Worm (Caenorhabditis elegans) whole organism, L1 larva: Measurements from ENCODE around the gene T25E4.2.

Experiments used
- C16A3.4 ChIP-seq: fragments of 150-350 bp; optimal IDR thresholded peaks from 2 replicates; lab custom pipeline; 2014; ENCODE audit warnings: missing biosample characterization, missing genetic modification characterization
- Y116A8C.19 ChIP-seq: sonication (generic microtip); optimal IDR thresholded peaks from 2 replicates; lab custom pipeline; 2016; ENCODE audit warnings: missing compliant biosample characterization, missing genetic modification characterization, borderline replicate concordance
- aha-1 ChIP-seq: fragments of 150-350 bp; optimal IDR thresholded peaks from 2 replicates; lab custom pipeline; 2014; ENCODE audit warnings: missing biosample characterization, missing genetic modification characterization
- aly-2 ChIP-seq: fragments of 150-350 bp; optimal IDR thresholded peaks from 2 replicates; lab custom pipeline; 2014; ENCODE audit warnings: missing biosample characterization, missing genetic modification characterization
- ama-1 ChIP-seq: fragments of 150-350 bp; optimal IDR thresholded peaks from 2 replicates; lab custom pipeline; 2014
- blmp-1 ChIP-seq: fragments of 150-350 bp; optimal IDR thresholded peaks from 2 replicates; lab custom pipeline; 2014; ENCODE audit warnings: missing biosample characterization, missing genetic modification characterization
- ceh-63 ChIP-seq: fragments of 200-800 bp; sonication (Bioruptor generic); optimal IDR thresholded peaks from 2 replicates; lab custom pipeline; 2018; ENCODE audit warnings: mild to moderate bottlenecking, missing genetic modification characterization, missing compliant biosample characterization
- ceh-8 ChIP-seq: fragments of 200-800 bp; sonication (Bioruptor generic); optimal IDR thresholded peaks from 2 replicates; lab custom pipeline; 2018; ENCODE audit warnings: mild to moderate bottlenecking, missing genetic modification characterization, moderate library complexity, missing compliant biosample characterization
- ceh-82 ChIP-seq, 3 experiments: fragments of 150-350 bp in 1 of 3; sonication (generic microtip) in 2 of 3; optimal IDR thresholded peaks; 2 replicates each; lab custom pipeline; 2014 to 2017; ENCODE audit warnings: missing biosample characterization in 3 of 3, missing genetic modification characterization in 3 of 3
- ceh-88 ChIP-seq: fragments of 200-800 bp; sonication (Bioruptor generic); IDR thresholded peaks from 2 replicates; pipeline ENCODE4 v1.3.6; 2022; ENCODE audit warnings: missing genetic modification characterization, missing compliant biosample characterization
- dpl-1 ChIP-seq, 3 experiments: fragments of 150-350 bp in 2 of 3; sonication (generic microtip) in 1 of 3; optimal IDR thresholded peaks; 2 replicates each; lab custom pipeline; 2014 to 2017; ENCODE audit warnings: missing biosample characterization in 3 of 3, missing genetic modification characterization in 3 of 3, missing genetic modification reagents in 3 of 3
- dsc-1 ChIP-seq: sonication (generic microtip); optimal IDR thresholded peaks from 2 replicates; lab custom pipeline; 2016; ENCODE audit warnings: mild to moderate bottlenecking, missing genetic modification characterization, missing compliant biosample characterization
- efl-1 ChIP-seq, 4 experiments: fragments of 150-350 bp; optimal IDR thresholded peaks in 3 of 4; peaks in 1 of 4; 1 replicate in 1 of 4; 2 replicates in 3 of 4; lab custom pipeline; 2014; ENCODE audit warnings: missing biosample characterization in 2 of 4, missing genetic modification characterization in 2 of 4, missing genetic modification reagents in 2 of 4
- egl-27 ChIP-seq, 2 experiments: fragments of 150-350 bp in 1 of 2; sonication (generic microtip); optimal IDR thresholded peaks; 3 replicates each; lab custom pipeline; 2017 to 2018; ENCODE audit warnings: missing biosample characterization in 2 of 2, missing genetic modification characterization in 2 of 2, missing genetic modification reagents in 2 of 2
- elt-3 ChIP-seq, 6 experiments: fragments of 150-350 bp in 1 of 6; sonication (generic microtip); optimal IDR thresholded peaks; 2 replicates each; lab custom pipeline; 2017 to 2018; ENCODE audit warnings: missing biosample characterization in 6 of 6, missing genetic modification characterization in 6 of 6, inconsistent platforms in 1 of 6
- fkh-8 ChIP-seq: sonication (generic microtip); optimal IDR thresholded peaks from 2 replicates; lab custom pipeline; 2016; ENCODE audit warnings: mild to moderate bottlenecking, missing genetic modification characterization, missing compliant biosample characterization
- fos-1 ChIP-seq: fragments of 150-350 bp; optimal IDR thresholded peaks from 2 replicates; lab custom pipeline; 2014; ENCODE audit warnings: missing biosample characterization, missing genetic modification characterization
- jun-1 ChIP-seq: fragments of 150-350 bp; optimal IDR thresholded peaks from 2 replicates; lab custom pipeline; 2014; ENCODE audit warnings: missing biosample characterization, missing genetic modification reagents, missing genetic modification characterization
- lin-13 ChIP-seq: fragments of 150-350 bp; optimal IDR thresholded peaks from 2 replicates; lab custom pipeline; 2014; ENCODE audit warnings: missing biosample characterization, missing genetic modification reagents, missing genetic modification characterization
- lin-15B ChIP-seq: fragments of 150-350 bp; sonication (generic microtip); optimal IDR thresholded peaks from 3 replicates; lab custom pipeline; 2014; ENCODE audit warnings: missing biosample characterization, missing genetic modification characterization
- lin-35 ChIP-seq, 2 experiments: fragments of 150-350 bp; optimal IDR thresholded peaks; 2 replicates each; lab custom pipeline; 2014; ENCODE audit warnings: missing biosample characterization in 2 of 2, missing genetic modification characterization in 2 of 2, missing genetic modification reagents in 2 of 2
- mab-9 ChIP-seq: fragments of 200-800 bp; sonication (Bioruptor generic); IDR thresholded peaks from 2 replicates; pipeline ENCODE4 v1.3.6; 2022; ENCODE audit warnings: missing genetic modification reagents, missing genetic modification characterization, missing compliant biosample characterization
- mdl-1 ChIP-seq, 2 experiments: fragments of 150-350 bp; optimal IDR thresholded peaks; 2 replicates each; lab custom pipeline; 2014 to 2017; ENCODE audit warnings: missing biosample characterization in 2 of 2, missing genetic modification characterization in 2 of 2, inconsistent platforms in 1 of 2
- mep-1 ChIP-seq: fragments of 150-350 bp; optimal IDR thresholded peaks from 2 replicates; lab custom pipeline; 2014; ENCODE audit warnings: missing biosample characterization, missing genetic modification characterization
- nhr-19 ChIP-seq: fragments of 200-800 bp; sonication (Bioruptor generic); conservative IDR thresholded peaks from 2 replicates; pipeline ENCODE4 v1.3.6; 2022; ENCODE audit warnings: missing genetic modification characterization, missing compliant biosample characterization
- nhr-20 ChIP-seq: sonication (generic microtip); optimal IDR thresholded peaks from 2 replicates; lab custom pipeline; 2016; ENCODE audit warnings: mild to moderate bottlenecking, missing genetic modification characterization, missing compliant biosample characterization
- nhr-28 ChIP-seq: fragments of 150-350 bp; optimal IDR thresholded peaks from 2 replicates; lab custom pipeline; 2014; ENCODE audit warnings: missing biosample characterization, missing genetic modification characterization
- nhr-76 ChIP-seq: sonication (generic microtip); optimal IDR thresholded peaks from 2 replicates; lab custom pipeline; 2017; ENCODE audit warnings: missing biosample characterization, missing genetic modification characterization
- nhr-77 ChIP-seq: fragments of 150-350 bp; optimal IDR thresholded peaks from 2 replicates; lab custom pipeline; 2014; ENCODE audit warnings: missing biosample characterization, missing genetic modification characterization
- nhr-85 ChIP-seq: sonication (generic microtip); peaks from one replicate; lab custom pipeline; 2016; ENCODE audit warnings: missing genetic modification characterization, inconsistent platforms, missing compliant biosample characterization
- pag-3 ChIP-seq: sonication (generic microtip); optimal IDR thresholded peaks from 2 replicates; lab custom pipeline; 2017; ENCODE audit warnings: missing genetic modification characterization, mild to moderate bottlenecking, missing compliant biosample characterization, antibody characterized with exemption, borderline replicate concordance; ENCODE audit not compliant: insufficient read depth
- pqm-1 ChIP-seq: sonication (generic microtip); optimal IDR thresholded peaks from 3 replicates; lab custom pipeline; 2017; ENCODE audit warnings: missing biosample characterization, missing genetic modification characterization
- snpc-4 ChIP-seq: fragments of 150-350 bp; optimal IDR thresholded peaks from 2 replicates; lab custom pipeline; 2014; ENCODE audit warnings: missing biosample characterization, missing genetic modification characterization
- snu-23 ChIP-seq: sonication (generic microtip); optimal IDR thresholded peaks from 2 replicates; lab custom pipeline; 2016; ENCODE audit warnings: missing genetic modification characterization, missing compliant biosample characterization
- sox-4 ChIP-seq: sonication (generic microtip); optimal IDR thresholded peaks from 2 replicates; lab custom pipeline; 2016; ENCODE audit warnings: missing genetic modification characterization, missing compliant biosample characterization
- tbx-2 ChIP-seq: sonication (generic microtip); optimal IDR thresholded peaks from 2 replicates; lab custom pipeline; 2016; ENCODE audit warnings: missing genetic modification characterization, missing compliant biosample characterization
- tlp-1 ChIP-seq: fragments of 150-350 bp; optimal IDR thresholded peaks from 2 replicates; lab custom pipeline; 2014; ENCODE audit warnings: missing biosample characterization, missing genetic modification characterization
- unc-130 ChIP-seq: fragments of 150-350 bp; optimal IDR thresholded peaks from 2 replicates; lab custom pipeline; 2017; ENCODE audit warnings: missing biosample characterization, missing genetic modification characterization, inconsistent platforms
- unc-86 ChIP-seq: sonication (generic microtip); optimal IDR thresholded peaks from 2 replicates; lab custom pipeline; 2016; ENCODE audit warnings: missing genetic modification characterization, missing compliant biosample characterization
- zag-1 ChIP-seq: fragments of 150-350 bp; optimal IDR thresholded peaks from 2 replicates; lab custom pipeline; 2014; ENCODE audit warnings: missing biosample characterization, missing genetic modification characterization
- ztf-11 ChIP-seq, 2 experiments: sonication (generic microtip); optimal IDR thresholded peaks; 2 replicates each; lab custom pipeline; 2016 to 2017; ENCODE audit warnings: missing genetic modification characterization in 2 of 2, missing biosample characterization in 1 of 2, missing compliant biosample characterization in 1 of 2

Gene T25E4.2

DNA sequence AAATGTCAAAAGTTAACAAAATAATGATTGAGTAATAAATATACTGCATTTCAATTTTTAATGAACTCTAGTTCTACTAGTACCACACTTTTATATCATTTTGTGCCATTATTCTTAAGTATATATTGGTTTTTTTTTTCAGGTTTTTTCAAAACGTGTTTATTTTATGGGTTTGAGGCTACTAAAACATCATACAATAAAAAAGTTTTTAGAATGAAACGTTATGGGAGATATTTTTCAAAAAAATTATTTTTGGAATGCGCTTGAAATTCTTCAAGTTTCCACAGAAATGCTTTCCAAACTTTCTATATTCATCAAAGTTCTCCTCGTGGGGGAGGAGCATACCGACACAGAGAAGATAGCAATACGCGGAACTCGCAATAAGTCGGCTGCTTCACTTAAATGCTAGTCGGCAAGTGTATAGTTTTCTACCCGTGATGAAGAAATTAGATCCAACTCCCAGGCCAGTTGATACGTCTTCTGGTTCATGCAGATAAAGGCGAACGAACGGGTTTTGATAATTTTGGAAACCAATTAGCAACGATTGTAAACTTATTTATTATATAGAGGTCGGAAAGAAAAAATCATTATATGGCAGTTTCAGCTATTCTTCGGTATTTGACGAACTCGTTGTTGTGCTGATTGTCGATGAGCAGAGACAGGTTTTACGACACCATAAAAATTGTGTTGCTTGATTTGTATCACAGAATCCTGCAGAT lies 17.3 kb upstream of the T25E4.2 start, which contains the start of gene C17G10.10 (continued):
- TF ChIP-seq ztf-11 (tag; optimal IDR thresholded peaks at IDR 0.05; lab: Kevin White, UChicago) = no peak
- peak; percentile 62 to 76 (median 67) for TF ChIP-seq ceh-82 (tag; optimal IDR thresholded peaks at IDR 0.05; lab: Kevin White, UChicago)
- peak; percentile 60 for TF ChIP-seq mep-1 (tag; lab: Kevin White, UChicago)
- peak; percentile 86 for TF ChIP-seq snu-23
- peak; percentile 57 for TF ChIP-seq lin-13 (GFP tag; lab: Kevin White, UChicago)
- peak; percentile 35 to 55 (median 40) for TF ChIP-seq dpl-1 (GFP tag; optimal IDR thresholded peaks at IDR 0.05; lab: Kevin White, UChicago)
- peak; percentile 11 for TF ChIP-seq unc-86 (tag; lab: Kevin White, UChicago)
- TF ChIP-seq lin-35 (GFP tag; optimal IDR thresholded peaks at IDR 0.05; lab: Kevin White, UChicago) = peak; percentile 34 to 76
- TF ChIP-seq elt-3 (tag; optimal IDR thresholded peaks at IDR 0.05; lab: Kevin White, UChicago) = peak in 5 of 6 experiments; percentile 3 to 79 (median 48)
- no peak for TF ChIP-seq pag-3 (tag; lab: Kevin White, UChicago)
- TF ChIP-seq mdl-1 (tag; optimal IDR thresholded peaks at IDR 0.05; lab: Kevin White, UChicago) = peak in 1 of 2 experiments; percentile 82
- no peak for TF ChIP-seq sox-4 (tag; lab: Kevin White, UChicago)
- no peak for TF ChIP-seq ceh-88 (GFP tag; lab: Robert Waterston, UW)
- TF ChIP-seq pqm-1 (tag; lab: Kevin White, UChicago) = no peak
- peak; percentile 65 for TF ChIP-seq fos-1 (tag; lab: Kevin White, UChicago)
- TF ChIP-seq tbx-2 (tag; lab: Kevin White, UChicago) = peak; percentile 73
- peak; percentile 45 for TF ChIP-seq C16A3.4 (tag; lab: Kevin White, UChicago)
- no peak for TF ChIP-seq tlp-1 (tag; lab: Kevin White, UChicago)
- no peak for TF ChIP-seq zag-1 (tag; lab: Kevin White, UChicago)
- TF ChIP-seq egl-27 (tag; optimal IDR thresholded peaks at IDR 0.05; lab: Kevin White, UChicago) = no peak
- TF ChIP-seq mab-9 (GFP tag; lab: Robert Waterston, UW) = no peak
- peak; percentile 56 for TF ChIP-seq jun-1
- TF ChIP-seq efl-1 (optimal IDR thresholded peaks at IDR 0.05; lab: Kevin White, UChicago) = peak; percentile 50 to 73
- peak; percentile 49 to 96 for TF ChIP-seq efl-1 (GFP tag; optimal IDR thresholded peaks at IDR 0.05 in 1 of 2; lab: Kevin White, UChicago)
- TF ChIP-seq nhr-76 (tag; lab: Kevin White, UChicago) = no peak
- no peak for TF ChIP-seq Y116A8C.19
- peak; percentile 95 for TF ChIP-seq nhr-20 (tag; lab: Kevin White, UChicago)
- TF ChIP-seq ceh-63 = no peak
- peak; percentile 77 for TF ChIP-seq dsc-1 (tag; lab: Kevin White, UChicago)
- TF ChIP-seq snpc-4 (tag; lab: Kevin White, UChicago) = peak; percentile 99
- TF ChIP-seq nhr-77 = peak; percentile 52
- peak; percentile 34 for TF ChIP-seq blmp-1 (tag; lab: Kevin White, UChicago)
- TF ChIP-seq unc-130 (tag; lab: Kevin White, UChicago) = peak; percentile 60
- TF ChIP-seq ceh-8 (GFP tag; lab: Kevin White, UChicago) = no peak
- TF ChIP-seq nhr-85 (tag; lab: Kevin White, UChicago) = peak; percentile 92
- no peak for TF ChIP-seq nhr-28 (tag; lab: Kevin White, UChicago)
- peak; percentile 78 for TF ChIP-seq aly-2
- no peak for TF ChIP-seq fkh-8 (tag; lab: Kevin White, UChicago)
- peak; percentile 88 for TF ChIP-seq nhr-19 (GFP tag; lab: Robert Waterston, UW)

DNA sequence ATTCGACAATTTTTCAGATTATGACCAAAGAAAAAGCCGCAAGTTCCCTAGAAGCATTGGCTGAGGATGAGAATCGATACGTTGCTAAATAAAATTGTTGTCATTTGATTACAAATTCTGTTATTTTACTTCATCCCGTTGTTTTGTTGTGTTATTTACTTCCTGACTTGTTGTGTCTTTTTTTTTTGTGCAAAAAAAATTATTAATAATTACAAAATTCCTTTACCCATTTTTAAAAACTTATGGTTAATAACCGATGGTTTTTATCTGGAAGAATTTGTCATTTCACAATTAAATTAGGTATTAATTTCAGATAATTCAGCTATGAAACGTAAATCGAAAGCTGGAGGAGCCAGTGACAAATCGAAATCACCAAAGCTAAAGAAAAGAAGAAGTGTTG lies 14.0 kb upstream of the T25E4.2 start, which contains the start of gene C17G10.1:
C17G10.1 (plus strand) TSS at position 301 of the 400 bp plus-strand sequence.
- TF ChIP-seq ama-1 (lab: Kevin White, UChicago) (no peak), nhr-28 (tag; lab: Kevin White, UChicago) (no peak), efl-1 (optimal IDR thresholded peaks at IDR 0.05; lab: Kevin White, UChicago) (no peak), efl-1 (GFP tag; optimal IDR thresholded peaks at IDR 0.05 in 1 of 2; lab: Kevin White, UChicago) (no peak), lin-13 (GFP tag; lab: Kevin White, UChicago) (no peak), blmp-1 (tag; lab: Kevin White, UChicago) (no peak), aha-1 (tag; lab: Kevin White, UChicago) (no peak), lin-15B (no peak)
